Worm (Caenorhabditis elegans): ENCODE results near the gene F33A8.7.

DNA sequence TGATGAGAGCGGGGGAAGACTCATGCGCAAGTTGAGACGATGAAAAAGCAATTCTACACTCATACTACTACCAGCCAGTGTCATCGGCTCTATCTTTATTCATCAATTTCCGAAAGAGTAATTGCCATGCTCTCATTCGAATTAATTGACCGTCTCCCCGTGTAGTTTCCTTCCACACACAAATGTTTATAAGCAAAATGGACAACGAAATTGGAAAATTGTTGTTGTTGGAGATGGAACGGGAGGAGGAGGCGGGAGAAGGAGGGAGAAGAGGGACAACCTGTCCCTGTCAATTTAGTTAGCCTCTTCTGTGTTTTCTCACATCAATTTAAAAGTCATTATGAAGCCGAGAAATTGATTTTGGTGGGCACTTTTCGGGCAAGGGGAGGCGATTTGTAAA is 47.1 kb upstream of the F33A8.7 start:
- no peak for TF ChIP-seq ztf-29 (GFP tag; IDR thresholded peaks at IDR 0.05)
- TF ChIP-seq klf-2 (GFP tag; conservative IDR thresholded peaks at IDR 0.05) = no peak
- TF ChIP-seq tab-1 (GFP tag; IDR thresholded peaks at IDR 0.05) = no peak
- TF ChIP-seq T22C8.4 (GFP tag; IDR thresholded peaks at IDR 0.05) = no peak
